Worm (Caenorhabditis elegans) whole organism, L2 larva: ENCODE data around the gene R04B5.6.

ENCODE experiments used
- C34F6.9 ChIP-seq: fragments of 150-350 bp; optimal IDR thresholded peaks from 2 replicates; lab custom pipeline; 2014; ENCODE audit warnings: missing biosample characterization, missing genetic modification characterization
- F13H6.1 ChIP-seq: sonication (generic microtip); optimal IDR thresholded peaks from 2 replicates; lab custom pipeline; 2016; ENCODE audit warnings: missing genetic modification characterization, missing compliant biosample characterization
- R02D3.7 ChIP-seq: fragments of 150-350 bp; optimal IDR thresholded peaks from 2 replicates; lab custom pipeline; 2014; ENCODE audit warnings: missing biosample characterization, missing genetic modification characterization
- ZK546.5 ChIP-seq: sonication (generic microtip); optimal IDR thresholded peaks from 2 replicates; lab custom pipeline; 2017; ENCODE audit warnings: missing biosample characterization, missing genetic modification characterization
- alr-1 ChIP-seq: fragments of 150-350 bp; optimal IDR thresholded peaks from 2 replicates; lab custom pipeline; 2014; ENCODE audit warnings: missing biosample characterization, missing genetic modification characterization
- aly-2 ChIP-seq: fragments of 150-350 bp; optimal IDR thresholded peaks from 2 replicates; lab custom pipeline; 2014; ENCODE audit warnings: missing biosample characterization, missing genetic modification characterization
- ama-1 ChIP-seq: fragments of 150-350 bp; optimal IDR thresholded peaks from 2 replicates; lab custom pipeline; 2018; ENCODE audit warnings: inconsistent platforms
- blmp-1 ChIP-seq: sonication (generic microtip); optimal IDR thresholded peaks from 2 replicates; lab custom pipeline; 2017; ENCODE audit warnings: missing genetic modification characterization, mild to moderate bottlenecking, missing compliant biosample characterization, antibody characterized with exemption, moderate library complexity; ENCODE audit not compliant: insufficient read depth
- ceh-16 ChIP-seq: fragments of 150-350 bp; optimal IDR thresholded peaks from 2 replicates; lab custom pipeline; 2014; ENCODE audit warnings: missing biosample characterization, missing genetic modification characterization
- crh-2 ChIP-seq: sonication (generic microtip); optimal IDR thresholded peaks from 2 replicates; lab custom pipeline; 2017; ENCODE audit warnings: missing biosample characterization, missing genetic modification characterization
- elt-3 ChIP-seq: sonication (generic microtip); optimal IDR thresholded peaks from 2 replicates; lab custom pipeline; 2017; ENCODE audit warnings: missing biosample characterization, missing genetic modification characterization
- gmeb-1 ChIP-seq: fragments of 150-350 bp; optimal IDR thresholded peaks from 2 replicates; lab custom pipeline; 2014; ENCODE audit warnings: missing biosample characterization, missing genetic modification characterization
- lin-11 ChIP-seq: fragments of 150-350 bp; sonication (generic microtip); optimal IDR thresholded peaks from 2 replicates; lab custom pipeline; 2014; ENCODE audit warnings: missing biosample characterization, missing genetic modification characterization, inconsistent platforms, mixed read lengths
- lin-13 ChIP-seq: fragments of 150-350 bp; optimal IDR thresholded peaks from 2 replicates; lab custom pipeline; 2014; ENCODE audit warnings: missing biosample characterization, missing genetic modification reagents, missing genetic modification characterization
- lin-39 ChIP-seq: fragments of 150-350 bp; optimal IDR thresholded peaks from 2 replicates; lab custom pipeline; 2014; ENCODE audit warnings: missing biosample characterization, missing genetic modification reagents, missing genetic modification characterization
- lsy-2 ChIP-seq, 2 experiments: fragments of 150-350 bp in 1 of 2; sonication (generic microtip) in 1 of 2; optimal IDR thresholded peaks; 2 replicates each; lab custom pipeline; 2014 to 2017; ENCODE audit warnings: missing biosample characterization in 2 of 2, missing genetic modification characterization in 2 of 2
- mab-5 ChIP-seq: fragments of 150-350 bp; optimal IDR thresholded peaks from 2 replicates; lab custom pipeline; 2014; ENCODE audit warnings: missing biosample characterization, missing genetic modification characterization
- mbf-1 ChIP-seq: sonication (generic microtip); optimal IDR thresholded peaks from 2 replicates; lab custom pipeline; 2017; ENCODE audit warnings: missing biosample characterization, missing genetic modification characterization
- nhr-10 ChIP-seq: sonication (generic microtip); optimal IDR thresholded peaks from 2 replicates; lab custom pipeline; 2017; ENCODE audit warnings: missing biosample characterization, missing genetic modification characterization
- nhr-11 ChIP-seq: fragments of 150-350 bp; optimal IDR thresholded peaks from 2 replicates; lab custom pipeline; 2014; ENCODE audit warnings: missing biosample characterization, missing genetic modification characterization
- nhr-21 ChIP-seq: fragments of 150-350 bp; optimal IDR thresholded peaks from 2 replicates; lab custom pipeline; 2014; ENCODE audit warnings: missing biosample characterization, missing genetic modification characterization
- nhr-23 ChIP-seq: fragments of 150-350 bp; optimal IDR thresholded peaks from 2 replicates; lab custom pipeline; 2014; ENCODE audit warnings: missing biosample characterization, missing genetic modification reagents, missing genetic modification characterization
- nhr-237 ChIP-seq: fragments of 150-350 bp; optimal IDR thresholded peaks from 2 replicates; lab custom pipeline; 2014; ENCODE audit warnings: missing biosample characterization, missing genetic modification characterization
- nhr-6 ChIP-seq: fragments of 150-350 bp; optimal IDR thresholded peaks from 2 replicates; lab custom pipeline; 2014; ENCODE audit warnings: missing biosample characterization, missing genetic modification characterization
- nhr-77 ChIP-seq: fragments of 150-350 bp; optimal IDR thresholded peaks from 2 replicates; lab custom pipeline; 2014; ENCODE audit warnings: missing biosample characterization, missing genetic modification characterization
- peb-1 ChIP-seq: fragments of 150-350 bp; optimal IDR thresholded peaks from 2 replicates; lab custom pipeline; 2014; ENCODE audit warnings: missing biosample characterization, missing genetic modification characterization
- sem-4 ChIP-seq: fragments of 150-350 bp; optimal IDR thresholded peaks from 2 replicates; lab custom pipeline; 2014; ENCODE audit warnings: missing biosample characterization, missing genetic modification reagents, missing genetic modification characterization
- skn-1 ChIP-seq: sonication (generic microtip); optimal IDR thresholded peaks from 2 replicates; lab custom pipeline; 2017; ENCODE audit warnings: missing biosample characterization, missing genetic modification characterization
- sma-3 ChIP-seq: sonication (generic microtip); optimal IDR thresholded peaks from 2 replicates; lab custom pipeline; 2016; ENCODE audit warnings: missing genetic modification reagents, missing genetic modification characterization, missing compliant biosample characterization
- unc-39 ChIP-seq: fragments of 150-350 bp; optimal IDR thresholded peaks from 2 replicates; lab custom pipeline; 2014; ENCODE audit warnings: missing biosample characterization, missing genetic modification characterization
- unc-55 ChIP-seq: fragments of 150-350 bp; sonication (generic microtip); optimal IDR thresholded peaks from 3 replicates; lab custom pipeline; 2014; ENCODE audit warnings: missing biosample characterization, missing genetic modification reagents, missing genetic modification characterization
- unc-62 ChIP-seq: fragments of 150-350 bp; optimal IDR thresholded peaks from 2 replicates; lab custom pipeline; 2014; ENCODE audit warnings: missing biosample characterization, missing genetic modification reagents, missing genetic modification characterization
- zag-1 ChIP-seq: fragments of 150-350 bp; optimal IDR thresholded peaks from 2 replicates; lab custom pipeline; 2014; ENCODE audit warnings: missing biosample characterization, missing genetic modification characterization
- ztf-1 ChIP-seq: fragments of 200-800 bp; sonication (Bioruptor generic); conservative IDR thresholded peaks from 2 replicates; pipeline ENCODE4 v1.3.6; 2022; ENCODE audit warnings: missing genetic modification characterization, missing compliant biosample characterization
- ztf-11 ChIP-seq: sonication (generic microtip); optimal IDR thresholded peaks from 2 replicates; lab custom pipeline; 2017; ENCODE audit warnings: missing biosample characterization, missing genetic modification characterization
- ztf-4 ChIP-seq: fragments of 150-350 bp; optimal IDR thresholded peaks from 2 replicates; lab custom pipeline; 2014; ENCODE audit warnings: missing biosample characterization, missing genetic modification characterization

Gene R04B5.6

ce11 chrV:10112187-10112586, 27.2 kb downstream of the R04B5.6 start, which contains the start of gene C08B6.3:
Gene C08B6.3, minus strand, starts transcription at chrV:10112287.
- no peak for TF ChIP-seq lin-11
- TF ChIP-seq nhr-77 (tag; lab: Kevin White, UChicago) = no peak
- no peak for TF ChIP-seq ceh-16 (tag; lab: Kevin White, UChicago)
- TF ChIP-seq, all 48 proteins: peak for 0

ce11 chrV:10114329-10114728, 29.4 kb downstream of the R04B5.6 start, which contains the start of gene cht-5:
Gene cht-5, plus strand, starts transcription at chrV:10114629.
- TF ChIP-seq lin-39 = no peak
- TF ChIP-seq ztf-4 (tag; lab: Kevin White, UChicago) = no peak
- TF ChIP-seq nhr-21 (tag; lab: Kevin White, UChicago) = no peak
- TF ChIP-seq aly-2 (tag; lab: Kevin White, UChicago) = no peak
- TF ChIP-seq sem-4 (tag; lab: Kevin White, UChicago) = no peak
- no peak for TF ChIP-seq lsy-2 (tag; optimal IDR thresholded peaks at IDR 0.05; lab: Kevin White, UChicago)
- TF ChIP-seq skn-1 (tag; lab: Kevin White, UChicago) = no peak
- TF ChIP-seq, all 48 proteins: peak for 0

- no peak for TF ChIP-seq mbf-1 (tag; lab: Kevin White, UChicago)
- TF ChIP-seq R02D3.7 (tag; lab: Kevin White, UChicago) = no peak
- TF ChIP-seq lin-13 (GFP tag; lab: Kevin White, UChicago) = no peak
- TF ChIP-seq sem-4 (tag; lab: Kevin White, UChicago) = no peak
- TF ChIP-seq zag-1 (tag; lab: Kevin White, UChicago) = no peak
- TF ChIP-seq unc-62 (GFP tag; lab: Kevin White, UChicago) = no peak
- TF ChIP-seq lsy-2 (tag; optimal IDR thresholded peaks at IDR 0.05; lab: Kevin White, UChicago) = no peak
- TF ChIP-seq blmp-1 = no peak
- no peak for TF ChIP-seq crh-2 (tag; lab: Kevin White, UChicago)
- no peak for TF ChIP-seq nhr-6 (tag; lab: Kevin White, UChicago)
- no peak for TF ChIP-seq sma-3
- TF ChIP-seq C34F6.9 = no peak
- no peak for TF ChIP-seq nhr-23 (tag; lab: Kevin White, UChicago)
- TF ChIP-seq mab-5 (tag; lab: Kevin White, UChicago) = no peak
- no peak for TF ChIP-seq nhr-11 (tag; lab: Kevin White, UChicago)
- no peak for TF ChIP-seq ztf-1
- TF ChIP-seq alr-1 (tag; lab: Kevin White, UChicago) = no peak
- no peak for TF ChIP-seq ztf-4 (tag; lab: Kevin White, UChicago)
Measured at ce11 chrV:10117465-10117864, 32.5 kb downstream of the R04B5.6 start, which contains the start of gene C08B6.5. Gene C08B6.5, plus strand, starts transcription at chrV:10117765.

ce11 chrV:10120898-10121297, 35.9 kb downstream of the R04B5.6 start, which contains the start of gene srxa-18:
Gene srxa-18, minus strand, starts transcription at chrV:10120997.
- TF ChIP-seq unc-39 (tag; lab: Kevin White, UChicago) = no peak
- no peak for TF ChIP-seq elt-3 (tag; lab: Kevin White, UChicago)
- no peak for TF ChIP-seq lin-39
- no peak for TF ChIP-seq peb-1 (tag; lab: Kevin White, UChicago)
- TF ChIP-seq C34F6.9 = no peak
- TF ChIP-seq ztf-4 (tag; lab: Kevin White, UChicago) = no peak
- no peak for TF ChIP-seq nhr-10 (tag; lab: Kevin White, UChicago)
- TF ChIP-seq ztf-11 (tag; lab: Kevin White, UChicago) = no peak
- TF ChIP-seq nhr-237 = no peak
- TF ChIP-seq ZK546.5 (tag; lab: Kevin White, UChicago) = no peak
- no peak for TF ChIP-seq gmeb-1 (tag; lab: Kevin White, UChicago)
- TF ChIP-seq ceh-16 (tag; lab: Kevin White, UChicago) = no peak
- no peak for TF ChIP-seq R02D3.7 (tag; lab: Kevin White, UChicago)
- TF ChIP-seq unc-55 = no peak
- no peak for TF ChIP-seq ama-1 (lab: Kevin White, UChicago)
- TF ChIP-seq sem-4 (tag; lab: Kevin White, UChicago) = no peak
- no peak for TF ChIP-seq mab-5 (tag; lab: Kevin White, UChicago)
- no peak for TF ChIP-seq nhr-6 (tag; lab: Kevin White, UChicago)
- no peak for TF ChIP-seq F13H6.1 (tag; lab: Kevin White, UChicago)
- no peak for TF ChIP-seq lsy-2 (tag; optimal IDR thresholded peaks at IDR 0.05; lab: Kevin White, UChicago)
- TF ChIP-seq, all 48 proteins: peak for 0
